Fruit fly (Drosophila melanogaster) whole organism, wandering third instar larva: ENCODE data around the gene CG33494.

Experiments
- Abd-B ChIP-seq: fragments of >200 bp; optimal IDR thresholded peaks from 2 replicates; lab custom pipeline; 2017; ENCODE audit warnings: missing biosample characterization, missing genetic modification characterization
- CG32264 ChIP-seq: fragments of 200-800 bp; sonication (Bioruptor generic); optimal IDR thresholded peaks from 2 replicates; lab custom pipeline; 2016; ENCODE audit warnings: missing biosample characterization, missing genetic modification characterization
- CG9705 ChIP-seq: fragments of 200-800 bp; sonication (Bioruptor generic); optimal IDR thresholded peaks from 2 replicates; lab custom pipeline; 2018; ENCODE audit warnings: missing biosample characterization, mild to moderate bottlenecking, missing genetic modification characterization
- CrebA ChIP-seq: fragments of 200-800 bp; sonication (Bioruptor generic); optimal IDR thresholded peaks from 2 replicates; lab custom pipeline; 2016; ENCODE audit warnings: missing biosample characterization, mild to moderate bottlenecking, missing genetic modification characterization, borderline replicate concordance
- Dfd ChIP-seq: fragments of >200 bp; optimal IDR thresholded peaks from 2 replicates; lab custom pipeline; 2017; ENCODE audit warnings: missing biosample characterization, missing genetic modification characterization
- Dif ChIP-seq: fragments of 200-275, 200-300 bp; sonication (Bioruptor generic); optimal IDR thresholded peaks from 2 replicates; lab custom pipeline; 2018; ENCODE audit warnings: missing biosample characterization, missing genetic modification characterization; ENCODE audit not compliant: partially characterized antibody
- GATAd ChIP-seq: sonication (Bioruptor generic); optimal IDR thresholded peaks from 2 replicates; lab custom pipeline; 2016; ENCODE audit warnings: missing biosample characterization, missing genetic modification characterization
- HLH106 ChIP-seq: fragments of 200-800 bp; optimal IDR thresholded peaks from 3 replicates; lab custom pipeline; 2019; ENCODE audit warnings: missing biosample characterization, mild to moderate bottlenecking, missing genetic modification characterization, moderate library complexity
- Hnf4 ChIP-seq: fragments of 200-800 bp; sonication (Bioruptor generic); optimal IDR thresholded peaks from 2 replicates; lab custom pipeline; 2016; ENCODE audit warnings: missing biosample characterization, mild to moderate bottlenecking, missing genetic modification characterization
- Hr78 ChIP-seq: fragments of >200 bp; optimal IDR thresholded peaks from 2 replicates; lab custom pipeline; 2017; ENCODE audit warnings: missing biosample characterization, missing genetic modification characterization
- Hr83 ChIP-seq: fragments of 200-300 bp; sonication (Bioruptor generic); optimal IDR thresholded peaks from 2 replicates; lab custom pipeline; 2016; ENCODE audit warnings: missing biosample characterization, mild to moderate bottlenecking, missing genetic modification characterization, moderate library complexity; ENCODE audit not compliant: poor library complexity, severe bottlenecking
- Jra ChIP-seq: sonication (Bioruptor generic); optimal IDR thresholded peaks from 2 replicates; lab custom pipeline; 2016; ENCODE audit warnings: missing biosample characterization, missing genetic modification characterization
- Mio ChIP-seq: sonication (Bioruptor generic); optimal IDR thresholded peaks from 2 replicates; lab custom pipeline; 2016; ENCODE audit warnings: missing biosample characterization, missing genetic modification characterization
- Myc ChIP-seq: fragments of >200 bp; optimal IDR thresholded peaks from 2 replicates; lab custom pipeline; 2017
- N ChIP-seq: fragments of >200 bp; optimal IDR thresholded peaks from 2 replicates; lab custom pipeline; 2018; ENCODE audit warnings: missing biosample characterization, missing external identifiers, missing genetic modification characterization
- OdsH ChIP-seq: fragments of 200-800 bp; sonication (Bioruptor generic); optimal IDR thresholded peaks from 2 replicates; lab custom pipeline; 2016; ENCODE audit warnings: missing biosample characterization, mild to moderate bottlenecking, missing genetic modification characterization
- Rel ChIP-seq, 2 experiments: fragments of 200-800 bp; sonication (Bioruptor generic) in 1 of 2; optimal IDR thresholded peaks; 2 replicates in 1 of 2; 3 replicates in 1 of 2; lab custom pipeline; 2016 to 2019; ENCODE audit warnings: mild to moderate bottlenecking in 2 of 2, missing biosample characterization in 2 of 2, missing genetic modification characterization in 2 of 2, moderate library complexity in 1 of 2
- Sp1 ChIP-seq: fragments of 200-800 bp; sonication (Bioruptor generic); optimal IDR thresholded peaks from 3 replicates; lab custom pipeline; 2019; ENCODE audit warnings: missing biosample characterization, mild to moderate bottlenecking, missing genetic modification characterization, moderate library complexity
- Vsx2 ChIP-seq: fragments of 200-300, 225-300 bp; sonication (Bioruptor generic); optimal IDR thresholded peaks from 2 replicates; lab custom pipeline; 2018; ENCODE audit warnings: missing biosample characterization, missing genetic modification characterization; ENCODE audit not compliant: partially characterized antibody
- br ChIP-seq: fragments of 200-800 bp; sonication (Bioruptor generic); optimal IDR thresholded peaks from 2 replicates; lab custom pipeline; 2016; ENCODE audit warnings: missing biosample characterization, missing genetic modification characterization
- brk ChIP-seq: fragments of 200-800 bp; sonication (Bioruptor generic); optimal IDR thresholded peaks from 2 replicates; lab custom pipeline; 2016; ENCODE audit warnings: missing biosample characterization, mild to moderate bottlenecking, missing genetic modification characterization
- dl ChIP-seq, 2 experiments: fragments of 175-275, 200-275 bp in 1 of 2; fragments of 200-275 bp in 1 of 2; sonication (Bioruptor generic); optimal IDR thresholded peaks; lab custom pipeline; 2018; ENCODE audit warnings: mild to moderate bottlenecking in 2 of 2, missing biosample characterization in 2 of 2, missing genetic modification characterization in 2 of 2, moderate library complexity in 2 of 2; ENCODE audit not compliant: partially characterized antibody in 2 of 2, insufficient read depth in 1 of 2
- dmrt93B ChIP-seq: fragments of 200-800 bp; sonication (Bioruptor generic); optimal IDR thresholded peaks from 2 replicates; lab custom pipeline; 2018; ENCODE audit warnings: missing biosample characterization, mild to moderate bottlenecking, missing genetic modification characterization
- dsf ChIP-seq: sonication (Bioruptor generic); optimal IDR thresholded peaks from 2 replicates; lab custom pipeline; 2016; ENCODE audit warnings: missing biosample characterization, missing genetic modification characterization, borderline replicate concordance
- ey ChIP-seq: fragments of 200-800 bp; sonication (Bioruptor generic); optimal IDR thresholded peaks from 2 replicates; lab custom pipeline; 2016; ENCODE audit warnings: missing biosample characterization, missing genetic modification characterization
- foxo ChIP-seq, 2 experiments: fragments of 200-800 bp; sonication (Bioruptor generic); optimal IDR thresholded peaks; 2 replicates in 1 of 2; 3 replicates in 1 of 2; lab custom pipeline; 2016 to 2017; ENCODE audit warnings: missing biosample characterization in 2 of 2, missing genetic modification characterization in 2 of 2
- fru ChIP-seq: fragments of 200-800 bp; sonication (Bioruptor generic); optimal IDR thresholded peaks from 3 replicates; lab custom pipeline; 2016; ENCODE audit warnings: missing biosample characterization, mild to moderate bottlenecking, missing genetic modification characterization
- h ChIP-seq: fragments of 200-800 bp; sonication (Bioruptor generic); optimal IDR thresholded peaks from 3 replicates; lab custom pipeline; 2016; ENCODE audit warnings: missing biosample characterization, mild to moderate bottlenecking, missing genetic modification characterization
- jim ChIP-seq: fragments of 175-275, 200-325 bp; sonication (Bioruptor generic); optimal IDR thresholded peaks from 2 replicates; lab custom pipeline; 2016; ENCODE audit warnings: missing biosample characterization, mild to moderate bottlenecking, missing genetic modification characterization
- lola ChIP-seq: fragments of >200 bp; optimal IDR thresholded peaks from 2 replicates; lab custom pipeline; 2017; ENCODE audit warnings: missing biosample characterization, missing genetic modification characterization
- pan ChIP-seq: fragments of >200 bp; optimal IDR thresholded peaks from 2 replicates; lab custom pipeline; 2017
- psq ChIP-seq: fragments of 200-800 bp; sonication (Bioruptor generic); optimal IDR thresholded peaks from 3 replicates; lab custom pipeline; 2017; ENCODE audit warnings: missing biosample characterization, mild to moderate bottlenecking, missing genetic modification characterization, moderate library complexity
- rgr ChIP-seq: fragments of 200-800 bp; sonication (Bioruptor generic); optimal IDR thresholded peaks from 3 replicates; lab custom pipeline; 2016; ENCODE audit warnings: missing biosample characterization, mild to moderate bottlenecking, missing genetic modification characterization
- sage ChIP-seq: fragments of 200-800 bp; sonication (Bioruptor generic); optimal IDR thresholded peaks from 2 replicates; lab custom pipeline; 2016; ENCODE audit warnings: missing biosample characterization, mild to moderate bottlenecking, missing genetic modification characterization
- sv ChIP-seq: fragments of 200-800 bp; sonication (Bioruptor generic); optimal IDR thresholded peaks from 3 replicates; lab custom pipeline; 2016; ENCODE audit warnings: missing biosample characterization, missing genetic modification characterization
- tai ChIP-seq: sonication (Bioruptor generic); optimal IDR thresholded peaks from 2 replicates; lab custom pipeline; 2016; ENCODE audit warnings: missing biosample characterization, missing genetic modification characterization
- usp ChIP-seq: fragments of >200 bp; optimal IDR thresholded peaks from 2 replicates; lab custom pipeline; 2017; ENCODE audit warnings: missing biosample characterization, missing genetic modification characterization
- woc ChIP-seq: sonication (Bioruptor generic); optimal IDR thresholded peaks from 2 replicates; lab custom pipeline; 2016; ENCODE audit warnings: missing biosample characterization, mild to moderate bottlenecking, missing genetic modification characterization

CG33494 gene

DNA sequence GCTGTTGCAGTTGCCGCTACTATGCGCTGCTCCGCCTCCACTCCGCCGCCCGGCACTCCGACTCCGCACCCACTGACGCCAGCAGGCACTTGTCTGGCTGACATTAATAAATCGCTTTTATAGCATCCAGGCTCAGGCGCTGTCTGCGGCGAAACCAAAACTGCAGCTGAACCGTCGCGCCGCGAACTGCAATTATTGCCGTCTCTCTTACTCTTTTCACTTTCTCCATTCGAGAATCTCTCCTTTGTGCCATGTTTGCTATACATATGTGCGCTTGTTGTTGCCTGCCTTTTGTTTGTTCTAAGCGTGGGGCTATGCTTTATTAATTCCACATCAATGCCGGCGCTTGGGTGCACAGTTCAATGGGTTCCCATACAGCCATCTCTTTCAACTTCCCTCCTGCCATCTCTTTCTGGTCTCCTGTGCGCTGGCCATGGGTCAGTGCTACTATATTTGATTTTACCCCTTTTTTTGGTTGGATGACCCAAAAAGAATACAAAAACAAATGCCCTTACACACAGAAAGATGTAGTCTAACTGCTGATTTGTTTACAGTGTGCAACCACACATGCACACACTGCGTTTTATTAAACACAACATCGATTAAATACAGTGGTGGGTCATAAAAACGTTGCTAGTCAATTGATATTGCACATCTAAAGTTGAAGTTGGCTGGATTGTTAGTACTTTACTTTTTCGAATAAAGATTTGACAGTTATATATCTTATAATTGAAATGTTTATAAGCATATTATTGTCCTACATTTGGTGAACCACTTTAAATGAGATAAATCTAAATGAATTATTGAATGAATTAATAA is 48.3 kb downstream of the CG33494 start:
- TF ChIP-seq Jra (no peak), br (GFP tag; lab: Kevin White, UChicago) (no peak)

DNA sequence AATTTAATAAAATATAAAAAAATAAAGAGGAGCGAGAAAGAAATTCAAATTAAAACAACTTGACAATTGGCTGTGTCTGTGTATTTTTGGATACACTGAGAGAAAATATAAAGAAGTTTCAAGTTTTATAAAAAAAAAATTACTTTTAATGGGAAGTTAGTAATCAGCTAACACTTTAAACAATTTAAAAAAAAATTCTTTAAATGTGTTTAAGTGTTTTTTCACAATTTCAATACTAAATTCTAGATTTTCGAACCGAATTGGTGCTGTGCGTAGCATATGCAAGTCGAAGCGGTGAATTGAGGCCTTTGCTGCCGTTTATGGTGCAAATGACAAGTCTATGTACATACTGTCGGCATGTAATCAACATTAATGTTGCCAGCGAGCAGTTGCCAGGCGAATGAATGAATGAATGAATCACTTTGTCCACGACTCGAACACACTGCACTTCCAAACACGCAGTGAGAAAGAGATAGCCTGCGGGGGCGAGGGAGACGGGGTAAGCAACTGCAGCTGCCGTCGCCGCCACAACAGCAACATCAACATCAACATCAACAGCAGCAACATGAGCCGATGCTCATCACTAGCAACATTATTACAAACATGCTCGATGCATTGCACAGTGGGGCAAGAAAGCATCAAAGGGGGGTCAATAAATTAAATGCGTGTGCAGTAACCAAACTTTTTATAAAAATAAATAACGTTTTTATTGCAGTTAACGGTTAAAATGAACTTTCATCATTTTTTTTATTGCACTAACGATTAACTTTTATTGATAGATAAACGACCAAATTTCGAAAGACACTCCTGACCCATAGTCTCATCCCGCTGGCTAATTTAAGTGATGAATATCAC is 49.2 kb downstream of the CG33494 start:
- TF ChIP-seq OdsH (GFP tag; lab: Kevin White, UChicago), result peak; percentile 48
- TF ChIP-seq pan (lab: Kevin White, UChicago), result no peak
- no peak for TF ChIP-seq Hr78 (GFP tag; lab: Kevin White, UChicago)
- TF ChIP-seq woc (GFP tag; lab: Kevin White, UChicago), result peak; percentile 68
- TF ChIP-seq brk (GFP tag; lab: Kevin White, UChicago), result no peak
- TF ChIP-seq foxo (GFP tag; optimal IDR thresholded peaks at IDR 0.05; lab: Kevin White, UChicago), result peak in 1 of 2 experiments; percentile 70
- peak; percentile 51 for TF ChIP-seq br (GFP tag; lab: Kevin White, UChicago)
- no peak for TF ChIP-seq lola
- peak; percentile 56 for TF ChIP-seq sv (GFP tag; lab: Kevin White, UChicago)
- TF ChIP-seq N (GFP tag; lab: Kevin White, UChicago), result no peak
- TF ChIP-seq dmrt93B (GFP tag; lab: Kevin White, UChicago), result peak; percentile 24
- TF ChIP-seq Dif (GFP tag; lab: Kevin White, UChicago), result no peak
- TF ChIP-seq Jra, result peak; percentile 1
- no peak for TF ChIP-seq Myc
- TF ChIP-seq Sp1 (GFP tag; lab: Kevin White, UChicago), result peak; percentile 28
- no peak for TF ChIP-seq Rel (GFP tag; optimal IDR thresholded peaks at IDR 0.05; lab: Kevin White, UChicago)
- TF ChIP-seq Rel (tag; optimal IDR thresholded peaks at IDR 0.05; lab: Kevin White, UChicago), result no peak
- TF ChIP-seq h (GFP tag; lab: Kevin White, UChicago), result peak; percentile 64
- TF ChIP-seq Mio (GFP tag; lab: Kevin White, UChicago), result no peak
- no peak for TF ChIP-seq sage (GFP tag; lab: Kevin White, UChicago)
- TF ChIP-seq Hr83 (GFP tag; lab: Kevin White, UChicago), result no peak
- no peak for TF ChIP-seq usp (GFP tag; lab: Kevin White, UChicago)
- peak; percentile 31 for TF ChIP-seq Hnf4 (GFP tag; lab: Kevin White, UChicago)
- TF ChIP-seq Vsx2 (GFP tag; lab: Kevin White, UChicago), result no peak
- no peak for TF ChIP-seq CrebA
- no peak for TF ChIP-seq CG32264 (GFP tag; lab: Kevin White, UChicago)
- TF ChIP-seq ey (GFP tag; lab: Kevin White, UChicago), result peak; percentile 60
- TF ChIP-seq tai (GFP tag; lab: Kevin White, UChicago), result no peak
- TF ChIP-seq psq (GFP tag; lab: Kevin White, UChicago), result no peak
- no peak for TF ChIP-seq jim (GFP tag; lab: Kevin White, UChicago)
- TF ChIP-seq CG9705, result no peak
- no peak for TF ChIP-seq dsf
- TF ChIP-seq dl (GFP tag; optimal IDR thresholded peaks at IDR 0.05; lab: Kevin White, UChicago; ENCODE audit: insufficient read depth in 1 of 2, partially characterized antibody in 2 of 2), result no peak
- TF ChIP-seq HLH106 (tag; lab: Kevin White, UChicago), result peak; percentile 59
- no peak for TF ChIP-seq GATAd
- TF ChIP-seq fru (GFP tag; lab: Kevin White, UChicago), result peak; percentile 79
- no peak for TF ChIP-seq Abd-B
- TF ChIP-seq rgr (GFP tag; lab: Kevin White, UChicago), result peak; percentile 65
- TF ChIP-seq Dfd (GFP tag; lab: Kevin White, UChicago), result no peak
